Worm (Caenorhabditis elegans) whole organism, L3 larva: Measurements from ENCODE around the gene ZK938.1.

Source experiments
- ceh-82 ChIP-seq: fragments of 150-350 bp; optimal IDR thresholded peaks from 2 replicates; lab custom pipeline; 2014; ENCODE audit warnings: missing biosample characterization, missing genetic modification characterization
- sea-2 ChIP-seq: fragments of 150-350 bp; sonication (generic microtip); optimal IDR thresholded peaks from 4 replicates; lab custom pipeline; 2014; ENCODE audit warnings: missing biosample characterization, missing genetic modification reagents, missing genetic modification characterization

- TF ChIP-seq sea-2 (no peak), ceh-82 (tag; lab: Kevin White, UChicago) (no peak)
These were observed 16.0 kb downstream of the ZK938.1 start, which contains the start of gene chil-9 for ce11 chrII:9845239-9845638.
